Worm (Caenorhabditis elegans) whole organism, L2 larva: ENCODE measurements around the gene spig-9.

Experiments used
- ZK546.5 ChIP-seq: sonication (generic microtip); optimal IDR thresholded peaks from 2 replicates; lab custom pipeline; 2017; ENCODE audit warnings: missing biosample characterization, missing genetic modification characterization
- nhr-10 ChIP-seq: sonication (generic microtip); optimal IDR thresholded peaks from 2 replicates; lab custom pipeline; 2017; ENCODE audit warnings: missing biosample characterization, missing genetic modification characterization
- nhr-12 ChIP-seq: fragments of 150-350 bp; optimal IDR thresholded peaks from 2 replicates; lab custom pipeline; 2014; ENCODE audit warnings: missing biosample characterization, missing genetic modification characterization
- skn-1 ChIP-seq: sonication (generic microtip); optimal IDR thresholded peaks from 2 replicates; lab custom pipeline; 2017; ENCODE audit warnings: missing biosample characterization, missing genetic modification characterization
- sma-3 ChIP-seq: sonication (generic microtip); optimal IDR thresholded peaks from 2 replicates; lab custom pipeline; 2016; ENCODE audit warnings: missing genetic modification reagents, missing genetic modification characterization, missing compliant biosample characterization
- unc-39 ChIP-seq: fragments of 150-350 bp; optimal IDR thresholded peaks from 2 replicates; lab custom pipeline; 2014; ENCODE audit warnings: missing biosample characterization, missing genetic modification characterization
- ztf-11 ChIP-seq: sonication (generic microtip); optimal IDR thresholded peaks from 2 replicates; lab custom pipeline; 2017; ENCODE audit warnings: missing biosample characterization, missing genetic modification characterization
- ztf-4 ChIP-seq: fragments of 150-350 bp; optimal IDR thresholded peaks from 2 replicates; lab custom pipeline; 2014; ENCODE audit warnings: missing biosample characterization, missing genetic modification characterization

ce11 chrV:13657291-13657690 lies 45.6 kb upstream of the spig-9 start:
- peak; percentile 88 for TF ChIP-seq ztf-4 (tag; lab: Kevin White, UChicago)
- TF ChIP-seq sma-3 (GFP tag; lab: Kevin White, UChicago), result peak; percentile 93
- no peak for TF ChIP-seq nhr-12 (tag; lab: Kevin White, UChicago)
- peak; percentile 5 for TF ChIP-seq nhr-10
- TF ChIP-seq unc-39 (tag; lab: Kevin White, UChicago), result no peak
- TF ChIP-seq skn-1 (tag; lab: Kevin White, UChicago), result no peak
- no peak for TF ChIP-seq ztf-11 (tag; lab: Kevin White, UChicago)
- TF ChIP-seq ZK546.5, result no peak
